Fruit fly (Drosophila melanogaster): Measurements from ENCODE around the gene Lam.

The Lam gene

DNA sequence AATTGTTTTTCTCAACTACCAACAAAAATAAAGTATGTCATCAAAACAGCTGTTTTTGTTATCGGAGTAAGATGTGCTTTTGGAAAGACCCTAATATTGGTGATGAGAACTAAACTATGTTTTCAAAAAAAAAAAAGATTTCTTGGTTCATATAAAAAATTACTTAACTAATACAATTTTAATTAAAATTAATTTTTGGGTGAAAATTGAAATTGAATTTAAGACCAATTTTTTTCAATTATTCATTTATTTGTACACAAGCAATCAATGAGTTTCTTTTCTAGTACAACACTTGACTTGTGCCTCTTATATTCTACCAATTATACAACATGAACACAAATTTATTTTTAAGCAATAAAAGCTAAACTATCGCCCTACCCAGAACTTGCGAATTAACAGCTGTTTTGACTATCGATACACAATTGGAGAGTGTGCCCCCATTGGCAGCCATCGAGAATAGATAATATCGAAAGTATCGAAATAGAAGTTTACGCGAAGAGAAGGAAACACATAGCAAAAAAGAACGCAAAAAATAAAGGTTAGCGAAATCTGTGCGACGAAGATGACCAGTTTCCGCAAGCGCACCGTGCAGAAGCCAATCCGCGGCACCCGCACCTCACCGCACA lies 18.3 kb upstream of the Lam start, which contains the start of the genes Vps52 and Elp4 (continued):
- TF ChIP-seq run (tag; optimal IDR thresholded peaks at IDR 0.05), result no peak
- peak; percentile 93 for TF ChIP-seq sens (GFP tag)
- no peak; the same call in 2 of the 3 replicates for TF ChIP-seq ci (GFP tag; IDR thresholded peaks at IDR 0.05)
- TF ChIP-seq CG3726 (GFP tag; IDR thresholded peaks at IDR 0.05), result no peak
- peak in 1 of 2 experiments; percentile 51 for TF ChIP-seq insv (GFP tag; optimal IDR thresholded peaks at IDR 0.05)
- TF ChIP-seq HmgD (GFP tag; optimal IDR thresholded peaks at IDR 0.05), result no peak
- no peak for TF ChIP-seq CG18476 (GFP tag; optimal IDR thresholded peaks at IDR 0.05)
- no peak for TF ChIP-seq grn (GFP tag; optimal IDR thresholded peaks at IDR 0.05)
- no peak for TF ChIP-seq Rx (GFP tag; IDR thresholded peaks at IDR 0.05)
- TF ChIP-seq YL-1 (GFP tag; optimal IDR thresholded peaks at IDR 0.05), result peak; percentile 20
- TF ChIP-seq CG7928 (GFP tag; optimal IDR thresholded peaks at IDR 0.05), result no peak
- no peak for TF ChIP-seq Adf1 (GFP tag; IDR thresholded peaks at IDR 0.05)
- TF ChIP-seq zen (tag; optimal IDR thresholded peaks at IDR 0.05), result peak; percentile 71
- peak; percentile 61 for TF ChIP-seq trem (tag; optimal IDR thresholded peaks at IDR 0.05)
- TF ChIP-seq NFAT (GFP tag; IDR thresholded peaks at IDR 0.05), result peak; percentile 63
- TF ChIP-seq HLHmδ (GFP tag; optimal IDR thresholded peaks at IDR 0.05), result no peak
- TF ChIP-seq repo (GFP tag; optimal IDR thresholded peaks at IDR 0.05), result no peak
- TF ChIP-seq BtbVII (GFP tag; optimal IDR thresholded peaks at IDR 0.05), result peak; percentile 16
- TF ChIP-seq CG17186 (GFP tag; optimal IDR thresholded peaks at IDR 0.05), result peak; percentile 27
- peak; percentile 81 for TF ChIP-seq CG7556 (GFP tag; optimal IDR thresholded peaks at IDR 0.05)
- TF ChIP-seq CG13775 (GFP tag; optimal IDR thresholded peaks at IDR 0.05), result peak; percentile 81
- peak; percentile 79 for TF ChIP-seq Sry-β (GFP tag; optimal IDR thresholded peaks at IDR 0.05)
- TF ChIP-seq CG16813 (GFP tag; IDR thresholded peaks at IDR 0.05; ENCODE audit: partially characterized antibody), result peak; percentile 73
- TF ChIP-seq CG5953 (GFP tag; IDR thresholded peaks at IDR 0.05), result peak; percentile 40; the same call in 1 of the 2 replicates
- peak; percentile 74 for TF ChIP-seq CG8290 (GFP tag; optimal IDR thresholded peaks at IDR 0.05)
- TF ChIP-seq CG8290 (tag; optimal IDR thresholded peaks at IDR 0.05), result peak in 1 of 2 experiments; percentile 81
- TF ChIP-seq CG5180 (GFP tag; optimal IDR thresholded peaks at IDR 0.05), result no peak
- TF ChIP-seq HmgZ (tag; optimal IDR thresholded peaks at IDR 0.05), result peak; percentile 66
- TF ChIP-seq CG4730 (GFP tag; IDR thresholded peaks at IDR 0.05), result peak; percentile 60
- peak; percentile 54 for TF ChIP-seq CG4820 (GFP tag; optimal IDR thresholded peaks at IDR 0.05)
- peak; percentile 83 for TF ChIP-seq Opbp (GFP tag; IDR thresholded peaks at IDR 0.05; ENCODE audit: partially characterized antibody)
- no peak for TF ChIP-seq cad (GFP tag; optimal IDR thresholded peaks at IDR 0.05)
- peak; percentile 32 for TF ChIP-seq ewg (GFP tag; optimal IDR thresholded peaks at IDR 0.05)
- TF ChIP-seq Camta (GFP tag; optimal IDR thresholded peaks at IDR 0.05), result peak; percentile 51
- TF ChIP-seq eve (GFP tag; optimal IDR thresholded peaks at IDR 0.05), result no peak
- TF ChIP-seq ato (GFP tag; IDR thresholded peaks at IDR 0.05; ENCODE audit: partially characterized antibody), result peak; percentile 37; the same call in 1 of the 2 replicates
- TF ChIP-seq lola (GFP tag; optimal IDR thresholded peaks at IDR 0.05), result peak in 1 of 3 experiments; percentile 81
- TF ChIP-seq CG12219 (GFP tag; optimal IDR thresholded peaks at IDR 0.05), result peak; percentile 30
- no peak for TF ChIP-seq pros (GFP tag; optimal IDR thresholded peaks at IDR 0.05)
- peak; percentile 34; the same call in 1 of the 2 replicates for TF ChIP-seq sisA (GFP tag; IDR thresholded peaks at IDR 0.05)
- no peak for TF ChIP-seq Eip74EF (GFP tag; optimal IDR thresholded peaks at IDR 0.05)
- TF ChIP-seq CG6254 (GFP tag; optimal IDR thresholded peaks at IDR 0.05), result peak; percentile 18
- no peak for TF ChIP-seq ERR (GFP tag; optimal IDR thresholded peaks at IDR 0.05)
- no peak for TF ChIP-seq croc (GFP tag; conservative IDR thresholded peaks at IDR 0.05)
- TF ChIP-seq Drgx (GFP tag; IDR thresholded peaks at IDR 0.05), result peak; percentile 57; the same call in 1 of the 2 replicates
- TF ChIP-seq Ada2b (GFP tag; IDR thresholded peaks at IDR 0.05), result peak; percentile 56
- TF ChIP-seq CG2129 (GFP tag; IDR thresholded peaks at IDR 0.05; ENCODE audit: partially characterized antibody), result peak; percentile 63
- TF ChIP-seq CG8359 (GFP tag; optimal IDR thresholded peaks at IDR 0.05; ENCODE audit: borderline replicate concordance), result no peak
- no peak for TF ChIP-seq D19A (tag; optimal IDR thresholded peaks at IDR 0.05)

All from whole organism, embryonic.